Worm (Caenorhabditis elegans) whole organism, L2 larva: Measurements from ENCODE around the gene abi-1.

Experiments
- C34F6.9 ChIP-seq: fragments of 150-350 bp; optimal IDR thresholded peaks from 2 replicates; lab custom pipeline; 2014; ENCODE audit warnings: missing biosample characterization, missing genetic modification characterization
- F13H6.1 ChIP-seq: sonication (generic microtip); optimal IDR thresholded peaks from 2 replicates; lab custom pipeline; 2016; ENCODE audit warnings: missing genetic modification characterization, missing compliant biosample characterization
- Y55F3AM.14 ChIP-seq: fragments of 200-800 bp; sonication (Bioruptor generic); optimal IDR thresholded peaks from 2 replicates; lab custom pipeline; 2018; ENCODE audit warnings: mild to moderate bottlenecking, missing genetic modification characterization, missing compliant biosample characterization
- ZK546.5 ChIP-seq: sonication (generic microtip); optimal IDR thresholded peaks from 2 replicates; lab custom pipeline; 2017; ENCODE audit warnings: missing biosample characterization, missing genetic modification characterization
- aly-2 ChIP-seq: fragments of 150-350 bp; optimal IDR thresholded peaks from 2 replicates; lab custom pipeline; 2014; ENCODE audit warnings: missing biosample characterization, missing genetic modification characterization
- blmp-1 ChIP-seq: sonication (generic microtip); optimal IDR thresholded peaks from 2 replicates; lab custom pipeline; 2017; ENCODE audit warnings: missing genetic modification characterization, mild to moderate bottlenecking, missing compliant biosample characterization, antibody characterized with exemption, moderate library complexity; ENCODE audit not compliant: insufficient read depth
- ceh-16 ChIP-seq: fragments of 150-350 bp; optimal IDR thresholded peaks from 2 replicates; lab custom pipeline; 2014; ENCODE audit warnings: missing biosample characterization, missing genetic modification characterization
- ceh-82 ChIP-seq: fragments of 150-350 bp; optimal IDR thresholded peaks from 2 replicates; lab custom pipeline; 2014; ENCODE audit warnings: missing biosample characterization, missing genetic modification characterization
- crh-2 ChIP-seq: sonication (generic microtip); optimal IDR thresholded peaks from 2 replicates; lab custom pipeline; 2017; ENCODE audit warnings: missing biosample characterization, missing genetic modification characterization
- dmd-4 ChIP-seq: sonication (generic microtip); optimal IDR thresholded peaks from 2 replicates; lab custom pipeline; 2017; ENCODE audit warnings: missing biosample characterization, missing genetic modification characterization
- egl-27 ChIP-seq: sonication (generic microtip); optimal IDR thresholded peaks from 3 replicates; lab custom pipeline; 2017; ENCODE audit warnings: missing biosample characterization, missing genetic modification reagents, missing genetic modification characterization
- elt-3 ChIP-seq: sonication (generic microtip); optimal IDR thresholded peaks from 2 replicates; lab custom pipeline; 2017; ENCODE audit warnings: missing biosample characterization, missing genetic modification characterization
- fos-1 ChIP-seq: fragments of 150-350 bp; optimal IDR thresholded peaks from 2 replicates; lab custom pipeline; 2014; ENCODE audit warnings: missing biosample characterization, missing genetic modification characterization
- gmeb-1 ChIP-seq: fragments of 150-350 bp; optimal IDR thresholded peaks from 2 replicates; lab custom pipeline; 2014; ENCODE audit warnings: missing biosample characterization, missing genetic modification characterization
- lin-11 ChIP-seq: fragments of 150-350 bp; sonication (generic microtip); optimal IDR thresholded peaks from 2 replicates; lab custom pipeline; 2014; ENCODE audit warnings: missing biosample characterization, missing genetic modification characterization, inconsistent platforms, mixed read lengths
- mbf-1 ChIP-seq: sonication (generic microtip); optimal IDR thresholded peaks from 2 replicates; lab custom pipeline; 2017; ENCODE audit warnings: missing biosample characterization, missing genetic modification characterization
- nhr-10 ChIP-seq: sonication (generic microtip); optimal IDR thresholded peaks from 2 replicates; lab custom pipeline; 2017; ENCODE audit warnings: missing biosample characterization, missing genetic modification characterization
- nhr-11 ChIP-seq: fragments of 150-350 bp; optimal IDR thresholded peaks from 2 replicates; lab custom pipeline; 2014; ENCODE audit warnings: missing biosample characterization, missing genetic modification characterization
- nhr-12 ChIP-seq: fragments of 150-350 bp; optimal IDR thresholded peaks from 2 replicates; lab custom pipeline; 2014; ENCODE audit warnings: missing biosample characterization, missing genetic modification characterization
- nhr-129 ChIP-seq: fragments of 150-350 bp; optimal IDR thresholded peaks from 2 replicates; lab custom pipeline; 2014; ENCODE audit warnings: missing biosample characterization, missing genetic modification characterization
- nhr-23 ChIP-seq: fragments of 150-350 bp; optimal IDR thresholded peaks from 2 replicates; lab custom pipeline; 2014; ENCODE audit warnings: missing biosample characterization, missing genetic modification reagents, missing genetic modification characterization
- nhr-237 ChIP-seq: fragments of 150-350 bp; optimal IDR thresholded peaks from 2 replicates; lab custom pipeline; 2014; ENCODE audit warnings: missing biosample characterization, missing genetic modification characterization
- nhr-25 ChIP-seq: fragments of 150-350 bp; sonication (generic microtip); optimal IDR thresholded peaks from 3 replicates; lab custom pipeline; 2014; ENCODE audit warnings: missing biosample characterization, missing genetic modification characterization
- nhr-6 ChIP-seq: fragments of 150-350 bp; optimal IDR thresholded peaks from 2 replicates; lab custom pipeline; 2014; ENCODE audit warnings: missing biosample characterization, missing genetic modification characterization
- sem-4 ChIP-seq: fragments of 150-350 bp; optimal IDR thresholded peaks from 2 replicates; lab custom pipeline; 2014; ENCODE audit warnings: missing biosample characterization, missing genetic modification reagents, missing genetic modification characterization
- skn-1 ChIP-seq: sonication (generic microtip); optimal IDR thresholded peaks from 2 replicates; lab custom pipeline; 2017; ENCODE audit warnings: missing biosample characterization, missing genetic modification characterization
- snpc-4 ChIP-seq: fragments of 150-350 bp; optimal IDR thresholded peaks from 2 replicates; lab custom pipeline; 2014; ENCODE audit warnings: missing biosample characterization, missing genetic modification characterization
- unc-55 ChIP-seq: fragments of 150-350 bp; sonication (generic microtip); optimal IDR thresholded peaks from 3 replicates; lab custom pipeline; 2014; ENCODE audit warnings: missing biosample characterization, missing genetic modification reagents, missing genetic modification characterization
- zag-1 ChIP-seq: fragments of 150-350 bp; optimal IDR thresholded peaks from 2 replicates; lab custom pipeline; 2014; ENCODE audit warnings: missing biosample characterization, missing genetic modification characterization
- ztf-1 ChIP-seq: fragments of 200-800 bp; sonication (Bioruptor generic); conservative IDR thresholded peaks from 2 replicates; pipeline ENCODE4 v1.3.6; 2022; ENCODE audit warnings: missing genetic modification characterization, missing compliant biosample characterization
- ztf-4 ChIP-seq: fragments of 150-350 bp; optimal IDR thresholded peaks from 2 replicates; lab custom pipeline; 2014; ENCODE audit warnings: missing biosample characterization, missing genetic modification characterization

Gene abi-1

DNA sequence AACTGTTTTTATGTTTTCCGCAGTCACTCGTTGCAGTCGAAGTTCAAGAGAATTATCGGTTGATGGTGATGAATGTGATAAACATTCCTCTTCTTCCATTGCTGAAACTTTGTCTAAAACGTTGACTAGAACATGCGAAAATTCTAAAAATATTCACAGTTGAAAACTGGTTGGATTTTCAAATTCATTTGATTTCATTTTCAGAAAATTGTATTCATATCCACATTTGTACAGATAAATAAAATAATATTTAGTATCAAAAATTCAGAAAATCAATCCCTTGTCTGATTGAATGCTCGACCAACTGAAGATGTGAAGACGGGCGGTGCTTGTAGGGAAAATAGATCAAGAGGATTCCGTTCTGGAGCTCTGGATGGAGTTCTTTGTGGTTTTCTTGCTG, 14.8 kb downstream of the abi-1 start, which contains the start of gene F54E7.9:
F54E7.9 (minus strand) TSS at position 101 of the 400 bp plus-strand sequence.
- TF ChIP-seq nhr-23 (tag; lab: Kevin White, UChicago) (no peak), ztf-1 (GFP tag; lab: Robert Waterston, UW) (no peak), nhr-12 (tag; lab: Kevin White, UChicago) (no peak), nhr-129 (tag; lab: Kevin White, UChicago) (no peak), crh-2 (tag; lab: Kevin White, UChicago) (no peak), nhr-10 (tag; lab: Kevin White, UChicago) (no peak), zag-1 (tag; lab: Kevin White, UChicago) (no peak), unc-55 (GFP tag; lab: Kevin White, UChicago) (no peak), elt-3 (tag; lab: Kevin White, UChicago) (no peak), ZK546.5 (no peak), nhr-6 (no peak), ceh-16 (tag; lab: Kevin White, UChicago) (no peak), Y55F3AM.14 (GFP tag; lab: Kevin White, UChicago) (no peak), lin-11 (tag; lab: Kevin White, UChicago) (no peak), egl-27 (tag; lab: Kevin White, UChicago) (no peak), nhr-237 (tag; lab: Kevin White, UChicago) (no peak), nhr-11 (no peak), aly-2 (tag; lab: Kevin White, UChicago) (no peak)

DNA sequence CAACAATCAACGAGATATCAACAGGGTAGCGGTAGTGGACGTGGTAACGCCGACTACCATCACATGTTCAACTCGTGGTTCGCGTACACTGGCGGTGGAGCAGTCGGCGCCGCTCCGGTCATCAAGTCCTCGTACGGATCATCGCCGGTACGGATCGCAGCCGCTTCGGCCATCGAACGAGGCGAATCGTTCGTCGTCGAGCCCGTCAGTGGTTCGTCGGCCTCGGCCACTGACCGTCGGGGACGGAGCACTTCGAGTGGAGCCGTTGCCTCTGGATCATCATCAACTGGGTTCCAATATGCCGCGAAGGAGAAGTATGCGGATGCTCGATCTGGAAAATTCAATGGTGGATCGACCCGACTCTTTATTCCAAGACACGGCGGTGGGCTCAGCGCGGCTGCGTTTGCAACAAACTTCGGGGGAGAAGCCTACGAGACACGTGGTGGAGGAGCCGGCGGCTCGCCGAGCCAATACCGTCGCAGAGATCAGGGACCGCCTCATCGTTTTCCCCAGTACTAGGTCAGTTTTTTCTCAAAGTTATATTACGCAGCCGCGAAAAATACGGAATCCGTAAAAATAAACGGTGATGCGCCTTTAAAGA, 17.1 kb downstream of the abi-1 start:
- TF ChIP-seq mbf-1 (tag; lab: Kevin White, UChicago), result no peak
- TF ChIP-seq Y55F3AM.14 (GFP tag; lab: Kevin White, UChicago), result no peak
- no peak for TF ChIP-seq nhr-6
- no peak for TF ChIP-seq ceh-82 (tag; lab: Kevin White, UChicago)
- TF ChIP-seq sem-4 (tag; lab: Kevin White, UChicago), result no peak
- no peak for TF ChIP-seq aly-2 (tag; lab: Kevin White, UChicago)

DNA sequence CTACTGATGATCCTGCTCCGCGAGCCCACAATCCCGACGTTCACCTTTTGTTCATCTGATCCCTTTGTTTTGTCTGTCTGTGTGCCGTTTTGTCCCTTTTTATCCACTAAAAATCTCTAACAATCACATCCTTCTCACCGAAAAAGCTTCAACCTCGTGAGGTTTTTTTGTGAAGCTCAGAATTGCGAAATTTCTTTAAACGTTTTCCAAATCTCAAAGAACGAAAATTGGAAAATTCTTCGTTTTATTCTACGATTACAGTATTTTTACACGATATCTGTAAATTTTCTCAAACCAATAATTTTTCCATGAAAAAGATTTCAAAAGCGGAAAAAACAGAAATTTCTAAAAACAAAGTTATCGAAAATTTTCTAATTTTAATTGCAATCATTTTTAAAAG, 18.3 kb downstream of the abi-1 start:
- no peak for TF ChIP-seq dmd-4
- no peak for TF ChIP-seq fos-1
- no peak for TF ChIP-seq gmeb-1 (tag; lab: Kevin White, UChicago)

DNA sequence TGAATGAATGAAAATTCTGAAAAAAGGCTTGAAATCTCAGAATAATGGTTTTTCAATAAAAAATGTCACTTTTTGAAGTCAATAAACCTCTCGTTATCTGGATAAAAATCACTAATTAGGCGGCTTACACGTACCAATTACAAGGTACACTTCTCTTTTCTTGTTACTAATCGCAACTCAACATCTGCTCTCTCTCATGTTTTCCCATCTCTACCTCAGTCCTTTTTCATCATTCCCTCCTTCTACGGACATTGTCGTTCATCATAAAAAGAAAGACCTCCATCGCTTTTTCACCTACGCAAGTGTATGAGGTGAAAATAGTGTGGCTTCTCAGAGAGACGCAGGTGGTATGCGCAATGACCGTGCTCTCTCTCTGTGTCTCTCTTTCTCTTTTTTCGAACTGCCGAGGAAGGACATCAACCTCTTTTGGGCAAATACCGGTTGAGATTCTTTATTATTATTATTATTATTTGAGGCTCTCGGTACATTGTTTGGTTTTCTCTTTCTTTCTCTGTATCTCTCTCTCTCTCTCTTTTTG, 24.5 kb downstream of the abi-1 start:
- peak; percentile 5 for TF ChIP-seq F13H6.1 (tag; lab: Kevin White, UChicago)
- TF ChIP-seq crh-2 (tag; lab: Kevin White, UChicago), result peak; percentile 32
- peak; percentile 65 for TF ChIP-seq ceh-16 (tag; lab: Kevin White, UChicago)
- TF ChIP-seq sem-4 (tag; lab: Kevin White, UChicago), result no peak
- peak; percentile 15 for TF ChIP-seq nhr-129 (tag; lab: Kevin White, UChicago)
- TF ChIP-seq ztf-4 (tag; lab: Kevin White, UChicago), result no peak
- peak; percentile 49 for TF ChIP-seq fos-1
- peak; percentile 31 for TF ChIP-seq nhr-25 (tag; lab: Kevin White, UChicago)
- peak; percentile 34 for TF ChIP-seq C34F6.9 (tag; lab: Kevin White, UChicago)
- no peak for TF ChIP-seq ZK546.5
- TF ChIP-seq, all 48 proteins: peak for 7

DNA sequence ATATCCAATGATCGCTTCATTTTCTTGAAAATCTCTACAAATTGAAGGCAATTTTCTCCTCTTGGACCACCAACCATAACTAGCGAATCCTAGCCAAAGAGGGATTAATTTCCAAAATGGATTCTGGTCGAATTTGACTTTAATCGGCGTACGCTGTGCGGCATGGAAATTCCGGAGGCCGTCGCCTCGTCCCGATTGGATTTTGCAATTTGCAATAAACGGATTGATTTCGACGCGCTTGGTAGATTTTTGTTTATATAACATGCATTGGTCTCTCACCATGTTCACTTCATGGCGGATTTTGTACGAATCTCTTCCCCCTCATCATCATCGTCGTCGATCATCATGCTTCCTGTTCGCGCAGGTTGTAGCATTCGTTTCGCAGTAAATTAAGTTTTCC, 26.8 kb downstream of the abi-1 start:
- TF ChIP-seq lin-11 (tag; lab: Kevin White, UChicago), result no peak
- no peak for TF ChIP-seq nhr-237 (tag; lab: Kevin White, UChicago)
- no peak for TF ChIP-seq skn-1 (tag; lab: Kevin White, UChicago)
- no peak for TF ChIP-seq snpc-4 (tag; lab: Kevin White, UChicago)
- TF ChIP-seq egl-27 (tag; lab: Kevin White, UChicago), result no peak

DNA sequence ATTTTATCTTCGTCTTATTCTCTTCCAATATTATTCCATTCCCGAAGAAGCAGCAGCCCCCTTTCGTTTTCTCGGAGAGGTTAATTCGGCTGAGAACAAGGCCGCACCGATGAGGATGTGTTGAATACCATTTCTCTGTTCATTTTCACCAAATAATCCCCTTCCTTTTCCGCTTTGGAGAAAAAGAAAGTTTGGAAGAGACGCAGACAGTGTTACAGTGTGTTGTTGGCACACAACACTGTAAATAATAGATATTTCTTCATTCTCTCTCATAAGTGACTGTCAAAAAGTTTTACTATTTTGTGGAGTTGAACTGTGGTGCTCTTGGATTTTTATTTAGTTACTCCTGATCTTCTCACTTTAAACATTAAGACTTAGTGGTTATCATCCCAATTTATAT, 27.3 kb downstream of the abi-1 start:
- TF ChIP-seq egl-27 (tag; lab: Kevin White, UChicago) (no peak), blmp-1 (tag; lab: Kevin White, UChicago) (no peak), crh-2 (tag; lab: Kevin White, UChicago) (peak; percentile 7), ceh-82 (tag; lab: Kevin White, UChicago) (no peak), nhr-10 (tag; lab: Kevin White, UChicago) (no peak), nhr-237 (tag; lab: Kevin White, UChicago) (no peak), ztf-1 (GFP tag; lab: Robert Waterston, UW) (no peak), snpc-4 (tag; lab: Kevin White, UChicago) (no peak), nhr-25 (tag; lab: Kevin White, UChicago) (peak; percentile 2), fos-1 (peak; percentile 36)
- TF ChIP-seq, all 48 proteins: peak for 3
